Worm (Caenorhabditis elegans) whole organism, L4 larva: ENCODE data around the gene F08G2.5.
"Not testable (repeated sequence)": the region's sequence is repeated elsewhere in the genome, so short reads cannot be mapped to it uniquely, and the experiment has no call there.

Experiments
- D1046.2 ChIP-seq: fragments of 200-800 bp; sonication (Bioruptor generic); IDR thresholded peaks from 2 replicates; pipeline ENCODE4 v1.3.6; 2022; ENCODE audit warnings: missing genetic modification characterization, missing compliant biosample characterization
- F26F4.8 ChIP-seq: fragments of 200-800 bp; sonication (Bioruptor generic); conservative IDR thresholded peaks from 2 replicates; pipeline ENCODE4 v1.3.6; 2022; ENCODE audit warnings: missing genetic modification characterization, missing compliant biosample characterization
- F49E8.2 ChIP-seq: sonication (generic microtip); optimal IDR thresholded peaks from 2 replicates; lab custom pipeline; 2016; ENCODE audit warnings: missing compliant biosample characterization, mild to moderate bottlenecking, missing genetic modification characterization, borderline replicate concordance
- T26A8.4 ChIP-seq: fragments of 200-800 bp; sonication (Bioruptor generic); IDR thresholded peaks from 2 replicates; pipeline ENCODE4 v1.3.6; 2022; ENCODE audit warnings: missing genetic modification characterization, missing compliant biosample characterization
- Y48G9A.11 ChIP-seq: fragments of 200-800 bp; sonication (Bioruptor generic); IDR thresholded peaks from 2 replicates; pipeline ENCODE4 v1.3.6; 2022; ENCODE audit warnings: missing genetic modification reagents, missing genetic modification characterization, missing compliant biosample characterization
- Y5F2A.4 ChIP-seq: fragments of 200-800 bp; sonication (Bioruptor generic); optimal IDR thresholded peaks from 2 replicates; lab custom pipeline; 2018; ENCODE audit warnings: mild to moderate bottlenecking, missing genetic modification characterization, missing compliant biosample characterization
- Y75B8A.6 ChIP-seq: fragments of 200-800 bp; sonication (Bioruptor generic); IDR thresholded peaks from 2 replicates; pipeline ENCODE4 v1.3.6; 2022; ENCODE audit warnings: missing genetic modification reagents, missing genetic modification characterization, missing compliant biosample characterization
- ZK337.2 ChIP-seq: fragments of 200-800 bp; sonication (Bioruptor generic); IDR thresholded peaks from 2 replicates; pipeline ENCODE4 v1.3.6; 2022; ENCODE audit warnings: missing genetic modification reagents, missing genetic modification characterization, missing compliant biosample characterization
- ZK546.5 ChIP-seq, 2 experiments: sonication (generic microtip); optimal IDR thresholded peaks; 2 replicates each; lab custom pipeline; 2017; ENCODE audit warnings: missing biosample characterization in 2 of 2, missing genetic modification characterization in 2 of 2
- aha-1 ChIP-seq: fragments of 150-350 bp; peaks from one replicate; lab custom pipeline; 2014; ENCODE audit warnings: missing biosample characterization, missing genetic modification characterization
- aly-2 ChIP-seq: sonication (generic microtip); optimal IDR thresholded peaks from 2 replicates; lab custom pipeline; 2018; ENCODE audit warnings: missing biosample characterization, missing genetic modification characterization
- ceh-20 ChIP-seq: fragments of 200-800 bp; sonication (Bioruptor generic); IDR thresholded peaks from 2 replicates; pipeline ENCODE4 v1.3.6; 2022; ENCODE audit warnings: missing genetic modification reagents, missing genetic modification characterization, missing compliant biosample characterization
- ceh-62 ChIP-seq: sonication (generic microtip); optimal IDR thresholded peaks from 2 replicates; lab custom pipeline; 2017; ENCODE audit warnings: missing biosample characterization, missing genetic modification characterization
- ctbp-1 ChIP-seq: fragments of 200-800 bp; sonication (Bioruptor generic); IDR thresholded peaks from 2 replicates; pipeline ENCODE4 v1.3.6; 2022; ENCODE audit warnings: missing genetic modification reagents, missing genetic modification characterization, missing compliant biosample characterization
- daf-16 ChIP-seq, 3 experiments: sonication (generic microtip); optimal IDR thresholded peaks; 2 replicates each; lab custom pipeline; 2016 to 2017; ENCODE audit warnings: missing genetic modification characterization in 3 of 3, missing genetic modification reagents in 3 of 3, mild to moderate bottlenecking in 2 of 3, missing compliant biosample characterization in 2 of 3, missing biosample characterization in 1 of 3, moderate library complexity in 1 of 3
- daf-19 ChIP-seq: fragments of 200-800 bp; sonication (Bioruptor generic); conservative IDR thresholded peaks from 2 replicates; pipeline ENCODE4 v1.3.6; 2022; ENCODE audit warnings: missing genetic modification characterization, missing compliant biosample characterization
- dve-1 ChIP-seq: sonication (generic microtip); optimal IDR thresholded peaks from 2 replicates; lab custom pipeline; 2017; ENCODE audit warnings: antibody characterized with exemption, mild to moderate bottlenecking, missing genetic modification characterization, missing compliant biosample characterization; ENCODE audit not compliant: insufficient read depth
- egl-27 ChIP-seq: sonication (generic microtip); optimal IDR thresholded peaks from 3 replicates; lab custom pipeline; 2017; ENCODE audit warnings: missing biosample characterization, missing genetic modification reagents, missing genetic modification characterization
- hif-1 ChIP-seq, 2 experiments: sonication (generic microtip); optimal IDR thresholded peaks; 2 replicates each; lab custom pipeline; 2016 to 2017; ENCODE audit warnings: missing compliant biosample characterization in 2 of 2, missing genetic modification characterization in 2 of 2, missing genetic modification reagents in 2 of 2, missing genotype in 2 of 2, mild to moderate bottlenecking in 1 of 2
- hlh-11 ChIP-seq: fragments of 200-800 bp; sonication (Bioruptor generic); optimal IDR thresholded peaks from 2 replicates; lab custom pipeline; 2018; ENCODE audit warnings: mild to moderate bottlenecking, missing genetic modification characterization, missing compliant biosample characterization
- jun-1 ChIP-seq: fragments of 150-350 bp; optimal IDR thresholded peaks from 2 replicates; lab custom pipeline; 2014; ENCODE audit warnings: missing biosample characterization, missing genetic modification reagents, missing genetic modification characterization
- lin-13 ChIP-seq: fragments of 150-350 bp; optimal IDR thresholded peaks from 2 replicates; lab custom pipeline; 2014; ENCODE audit warnings: missing biosample characterization, missing genetic modification reagents, missing genetic modification characterization
- lin-38 ChIP-seq: fragments of 200-800 bp; sonication (Bioruptor generic); IDR thresholded peaks from 2 replicates; pipeline ENCODE4 v1.3.6; 2022; ENCODE audit warnings: missing genetic modification reagents, missing genetic modification characterization, missing compliant biosample characterization
- lin-39 ChIP-seq: fragments of 150-350 bp; optimal IDR thresholded peaks from 2 replicates; lab custom pipeline; 2014; ENCODE audit warnings: missing biosample characterization, missing genetic modification reagents, missing genetic modification characterization
- lsy-2 ChIP-seq, 2 experiments: fragments of 150-350 bp in 1 of 2; sonication (generic microtip) in 1 of 2; optimal IDR thresholded peaks; 2 replicates each; lab custom pipeline; 2014 to 2017; ENCODE audit warnings: missing biosample characterization in 2 of 2, missing genetic modification characterization in 2 of 2
- mep-1 ChIP-seq: fragments of 150-350 bp; sonication (generic microtip); optimal IDR thresholded peaks from 3 replicates; lab custom pipeline; 2014; ENCODE audit warnings: missing biosample characterization, missing genetic modification characterization
- mxl-2 ChIP-seq: fragments of 200-800 bp; sonication (Bioruptor generic); conservative IDR thresholded peaks from 2 replicates; pipeline ENCODE4 v1.3.6; 2022; ENCODE audit warnings: missing genetic modification reagents, missing genetic modification characterization, missing compliant biosample characterization
- mxl-3 ChIP-seq: fragments of 200-800 bp; sonication (Bioruptor generic); optimal IDR thresholded peaks from 2 replicates; lab custom pipeline; 2018; ENCODE audit warnings: mild to moderate bottlenecking, missing genetic modification characterization, missing compliant biosample characterization
- nhr-102 ChIP-seq: sonication (generic microtip); optimal IDR thresholded peaks from 2 replicates; lab custom pipeline; 2016; ENCODE audit warnings: mild to moderate bottlenecking, missing genetic modification characterization, moderate library complexity, missing compliant biosample characterization
- nhr-11 ChIP-seq: fragments of 150-350 bp; optimal IDR thresholded peaks from 2 replicates; lab custom pipeline; 2014; ENCODE audit warnings: missing biosample characterization, missing genetic modification characterization
- nhr-237 ChIP-seq: sonication (generic microtip); optimal IDR thresholded peaks from 2 replicates; lab custom pipeline; 2017; ENCODE audit warnings: missing biosample characterization, missing genetic modification characterization
- nhr-25 ChIP-seq: sonication (generic microtip); optimal IDR thresholded peaks from 2 replicates; lab custom pipeline; 2017; ENCODE audit warnings: missing genetic modification characterization, mild to moderate bottlenecking, missing compliant biosample characterization, antibody characterized with exemption, moderate library complexity, borderline replicate concordance; ENCODE audit not compliant: insufficient read depth
- nhr-28 ChIP-seq: fragments of 150-350 bp; optimal IDR thresholded peaks from 2 replicates; lab custom pipeline; 2014; ENCODE audit warnings: missing biosample characterization, missing genetic modification characterization
- php-3 ChIP-seq: fragments of 200-800 bp; sonication (Bioruptor generic); IDR thresholded peaks from 2 replicates; pipeline ENCODE4 v1.3.6; 2022; ENCODE audit warnings: missing genetic modification reagents, missing genetic modification characterization, missing compliant biosample characterization
- saeg-2 ChIP-seq: fragments of 200-800 bp; sonication (Bioruptor generic); IDR thresholded peaks from 2 replicates; pipeline ENCODE4 v1.3.6; 2022; ENCODE audit warnings: missing genetic modification reagents, missing genetic modification characterization, missing compliant biosample characterization
- snpc-4 ChIP-seq: fragments of 150-350 bp; optimal IDR thresholded peaks from 2 replicates; lab custom pipeline; 2014; ENCODE audit warnings: missing biosample characterization, missing genetic modification characterization
- spr-3 ChIP-seq: fragments of 200-800 bp; sonication (Bioruptor generic); optimal IDR thresholded peaks from 2 replicates; lab custom pipeline; 2018; ENCODE audit warnings: mild to moderate bottlenecking, missing genetic modification characterization, missing compliant biosample characterization
- tag-97 ChIP-seq: fragments of 200-800 bp; sonication (Bioruptor generic); IDR thresholded peaks from 2 replicates; pipeline ENCODE4 v1.3.6; 2022; ENCODE audit warnings: missing genetic modification characterization, missing compliant biosample characterization
- tra-1 ChIP-seq: fragments of 200-800 bp; sonication (Bioruptor generic); IDR thresholded peaks from 2 replicates; pipeline ENCODE4 v1.3.6; 2022; ENCODE audit warnings: missing genetic modification reagents, missing genetic modification characterization, missing compliant biosample characterization
- unc-62 ChIP-seq, 3 experiments: fragments of 150-350 bp in 1 of 3; sonication (generic microtip); optimal IDR thresholded peaks in 2 of 3; peaks in 1 of 3; 1 replicate in 1 of 3; 2 replicates in 2 of 3; lab custom pipeline; 2014 to 2017; ENCODE audit warnings: missing biosample characterization in 3 of 3, missing genetic modification characterization in 3 of 3, missing genetic modification reagents in 3 of 3, missing genotype in 1 of 3
- zag-1 ChIP-seq: fragments of 150-350 bp; optimal IDR thresholded peaks from 2 replicates; lab custom pipeline; 2014; ENCODE audit warnings: missing biosample characterization, missing genetic modification characterization
- zfp-2 ChIP-seq: sonication (generic microtip); optimal IDR thresholded peaks from 2 replicates; lab custom pipeline; 2016; ENCODE audit warnings: mild to moderate bottlenecking, missing genetic modification characterization, missing compliant biosample characterization

Gene F08G2.5

ce11 chrII:13835724-13836307 lies 2.4 kb upstream of the F08G2.5 start, which contains the start of gene ins-37:
Gene ins-37 (minus strand): TSS chrII:13836107.
- not testable (repeated sequence) for TF ChIP-seq daf-16 (GFP tag; optimal IDR thresholded peaks at IDR 0.05; lab: Kevin White, UChicago)
- TF ChIP-seq daf-16 (tag; optimal IDR thresholded peaks at IDR 0.05; lab: Kevin White, UChicago): peak; percentile 19
- peak; percentile 29 for TF ChIP-seq F49E8.2 (tag; lab: Kevin White, UChicago)
- peak; percentile 50; the same call in 1 of the 2 replicates for TF ChIP-seq lin-38 (GFP tag; lab: Robert Waterston, UW)
- TF ChIP-seq ctbp-1 (GFP tag; lab: Robert Waterston, UW): 0 out of 2 replicates have a peak, but pooled peaks have one; percentile 16
- TF ChIP-seq T26A8.4 (GFP tag; lab: Robert Waterston, UW): 0 out of 2 replicates have a peak, but pooled peaks have one; percentile 30
- TF ChIP-seq dve-1 (tag; lab: Kevin White, UChicago): peak; percentile 42
- peak; percentile 28 for TF ChIP-seq lin-13 (GFP tag; lab: Kevin White, UChicago)
- TF ChIP-seq aha-1 (tag; lab: Kevin White, UChicago): peak; percentile 4

- TF ChIP-seq nhr-25 (tag; lab: Kevin White, UChicago) (peak; percentile 82), saeg-2 (GFP tag; lab: Robert Waterston, UW) (peak; percentile 70; the same call in 1 of the 2 replicates), mxl-3 (GFP tag; lab: Kevin White, UChicago) (peak; percentile 24), lin-39 (tag; lab: Kevin White, UChicago) (no peak), hlh-11 (peak; percentile 81), zfp-2 (peak; percentile 66), nhr-102 (tag; lab: Kevin White, UChicago) (peak; percentile 90), ZK337.2 (GFP tag; lab: Robert Waterston, UW) (peak; percentile 71; the same call in 1 of the 2 replicates), mxl-2 (GFP tag; lab: Robert Waterston, UW) (peak; percentile 56; the same call in 1 of the 2 replicates), Y48G9A.11 (GFP tag; lab: Robert Waterston, UW) (peak; percentile 55; the same call in 1 of the 2 replicates), Y75B8A.6 (peak; percentile 84; the same call in 1 of the 2 replicates), jun-1 (tag; lab: Kevin White, UChicago) (peak; percentile 65), zag-1 (tag; lab: Kevin White, UChicago) (no peak), mep-1 (tag; lab: Kevin White, UChicago) (peak; percentile 93), unc-62 (GFP tag; optimal IDR thresholded peaks at IDR 0.05 in 1 of 2; lab: Kevin White, UChicago) (peak in 1 of 2 experiments; percentile 98), unc-62 (tag; optimal IDR thresholded peaks at IDR 0.05; lab: Kevin White, UChicago) (no peak), ceh-62 (no peak), snpc-4 (tag; lab: Kevin White, UChicago) (peak; percentile 99), nhr-237 (tag; lab: Kevin White, UChicago) (no peak), aha-1 (tag; lab: Kevin White, UChicago) (peak; percentile 99), nhr-28 (tag; lab: Kevin White, UChicago) (peak; percentile 50), F49E8.2 (tag; lab: Kevin White, UChicago) (no peak), D1046.2 (GFP tag; lab: Robert Waterston, UW) (peak; percentile 86), F26F4.8 (GFP tag; lab: Robert Waterston, UW) (peak; percentile 65; the same call in 1 of the 2 replicates), daf-19 (GFP tag; lab: Robert Waterston, UW) (no peak), tra-1 (GFP tag; lab: Robert Waterston, UW) (peak; percentile 95), ZK546.5 (tag; optimal IDR thresholded peaks at IDR 0.05; lab: Kevin White, UChicago) (no peak), dve-1 (tag; lab: Kevin White, UChicago) (peak; percentile 95), hif-1 (tag; optimal IDR thresholded peaks at IDR 0.05; lab: Kevin White, UChicago) (peak; percentile 13 to 76), daf-16 (GFP tag; optimal IDR thresholded peaks at IDR 0.05; lab: Kevin White, UChicago) (peak; percentile 32 to 73), daf-16 (tag; optimal IDR thresholded peaks at IDR 0.05; lab: Kevin White, UChicago) (peak; percentile 78), egl-27 (no peak), Y5F2A.4 (GFP tag; lab: Kevin White, UChicago) (peak; percentile 37), lin-13 (GFP tag; lab: Kevin White, UChicago) (peak; percentile 89), nhr-11 (tag; lab: Kevin White, UChicago) (peak; percentile 87), php-3 (peak; percentile 50; the same call in 1 of the 2 replicates), ceh-20 (GFP tag; lab: Robert Waterston, UW) (peak; percentile 91), tag-97 (GFP tag; lab: Robert Waterston, UW) (no peak), aly-2 (tag; lab: Kevin White, UChicago) (no peak), spr-3 (GFP tag; lab: Kevin White, UChicago) (peak; percentile 89), lsy-2 (tag; optimal IDR thresholded peaks at IDR 0.05; lab: Kevin White, UChicago) (peak; percentile 38 to 93)
Measured at ce11 chrII:13834380-13835194, 1.2 kb upstream of the F08G2.5 start.
